Worm (Caenorhabditis elegans) whole organism, young adult: Measurements from ENCODE around the gene T26E4.9.
"Not testable (repeated sequence)": the region's sequence is repeated elsewhere in the genome, so short reads cannot be mapped to it uniquely, and the experiment has no call there.

Source experiments
- B0336.3 ChIP-seq: fragments of 200-800 bp; sonication (Bioruptor generic); IDR thresholded peaks from 2 replicates; pipeline ENCODE4 v1.3.6; 2022; ENCODE audit warnings: missing genetic modification characterization, missing compliant biosample characterization
- F37B4.10 ChIP-seq: fragments of 200-800 bp; sonication (Bioruptor generic); IDR thresholded peaks from 2 replicates; pipeline ENCODE4 v1.3.6; 2022; ENCODE audit warnings: missing genetic modification characterization, missing compliant biosample characterization
- F49E8.2 ChIP-seq: sonication (generic microtip); optimal IDR thresholded peaks from 3 replicates; lab custom pipeline; 2017; ENCODE audit warnings: missing genetic modification characterization, mild to moderate bottlenecking, missing compliant biosample characterization, antibody characterized with exemption, moderate library complexity; ENCODE audit not compliant: insufficient read depth
- F57A8.1 ChIP-seq: fragments of 200-800 bp; sonication (Bioruptor generic); optimal IDR thresholded peaks from 2 replicates; lab custom pipeline; 2018; ENCODE audit warnings: mild to moderate bottlenecking, missing genetic modification characterization, moderate library complexity, missing compliant biosample characterization
- Y56A3A.18 ChIP-seq: fragments of 200-800 bp; sonication (Bioruptor generic); IDR thresholded peaks from 2 replicates; pipeline ENCODE4 v1.3.6; 2022; ENCODE audit warnings: missing genetic modification reagents, missing genetic modification characterization, missing compliant biosample characterization
- Y67H2A.10 ChIP-seq: fragments of 200-800 bp; sonication (Bioruptor generic); conservative IDR thresholded peaks from 2 replicates; pipeline ENCODE4 v1.3.6; 2022; ENCODE audit warnings: missing genetic modification reagents, missing genetic modification characterization, missing compliant biosample characterization
- Y79H2A.3 ChIP-seq: fragments of 200-800 bp; sonication (Bioruptor generic); conservative IDR thresholded peaks from 2 replicates; pipeline ENCODE4 v1.3.6; 2022; ENCODE audit warnings: missing genetic modification reagents, missing genetic modification characterization, missing compliant biosample characterization
- Y95B8A.8 ChIP-seq: fragments of 200-800 bp; sonication (Bioruptor generic); IDR thresholded peaks from 2 replicates; pipeline ENCODE4 v1.3.6; 2022; ENCODE audit warnings: missing genetic modification reagents, missing genetic modification characterization, missing compliant biosample characterization
- ama-1 ChIP-seq, 3 experiments: fragments of 150-350 bp in 1 of 3; sonication (generic microtip) in 2 of 3; optimal IDR thresholded peaks; 2 replicates each; lab custom pipeline; 2014 to 2018; ENCODE audit warnings: missing biosample characterization in 2 of 3, missing genetic modification characterization in 2 of 3, missing genetic modification reagents in 2 of 3
- aptf-2 ChIP-seq: fragments of 200-800 bp; sonication (Bioruptor generic); conservative IDR thresholded peaks from 2 replicates; pipeline ENCODE4 v1.3.6; 2022; ENCODE audit warnings: missing genetic modification reagents, missing genetic modification characterization, missing compliant biosample characterization
- bed-2 ChIP-seq: fragments of 200-800 bp; sonication (Bioruptor generic); IDR thresholded peaks from 2 replicates; pipeline ENCODE4 v1.3.6; 2022; ENCODE audit warnings: missing genetic modification reagents, missing genetic modification characterization, missing compliant biosample characterization
- ccch-3 ChIP-seq: fragments of 200-800 bp; sonication (Bioruptor generic); optimal IDR thresholded peaks from 2 replicates; lab custom pipeline; 2018; ENCODE audit warnings: mild to moderate bottlenecking, missing genetic modification characterization, missing compliant biosample characterization
- ceh-100 ChIP-seq: fragments of 200-800 bp; sonication (Bioruptor generic); IDR thresholded peaks from 2 replicates; pipeline ENCODE4 v1.3.6; 2022; ENCODE audit warnings: missing genetic modification reagents, missing genetic modification characterization, missing compliant biosample characterization
- ceh-91 ChIP-seq: fragments of 200-800 bp; sonication (Bioruptor generic); IDR thresholded peaks from 2 replicates; pipeline ENCODE4 v1.3.6; 2022; ENCODE audit warnings: missing genetic modification reagents, missing genetic modification characterization, missing compliant biosample characterization
- dox-1 ChIP-seq: fragments of 200-800 bp; sonication (Bioruptor generic); IDR thresholded peaks from 2 replicates; pipeline ENCODE4 v1.3.6; 2022; ENCODE audit warnings: missing genetic modification reagents, missing genetic modification characterization, missing compliant biosample characterization
- dpff-1 ChIP-seq: sonication (generic microtip); optimal IDR thresholded peaks from 2 replicates; lab custom pipeline; 2017; ENCODE audit warnings: mild to moderate bottlenecking, missing genetic modification characterization, missing compliant biosample characterization
- egl-44 ChIP-seq: fragments of 200-800 bp; sonication (Bioruptor generic); IDR thresholded peaks from 2 replicates; pipeline ENCODE4 v1.3.6; 2022; ENCODE audit warnings: missing genetic modification reagents, missing genetic modification characterization, missing compliant biosample characterization
- fkh-3 ChIP-seq: sonication (generic microtip); optimal IDR thresholded peaks from 2 replicates; lab custom pipeline; 2016; ENCODE audit warnings: mild to moderate bottlenecking, missing genetic modification characterization, missing compliant biosample characterization
- hlh-26 ChIP-seq: fragments of 200-800 bp; sonication (Bioruptor generic); conservative IDR thresholded peaks from 2 replicates; pipeline ENCODE4 v1.3.6; 2022; ENCODE audit warnings: missing genetic modification reagents, missing genetic modification characterization, missing compliant biosample characterization
- hmg-1.2 ChIP-seq: fragments of 200-800 bp; sonication (Bioruptor generic); IDR thresholded peaks from 2 replicates; pipeline ENCODE4 v1.3.6; 2022; ENCODE audit warnings: missing genetic modification reagents, missing genetic modification characterization, missing compliant biosample characterization
- hrde-1 ChIP-seq: sonication (generic microtip); optimal IDR thresholded peaks from 2 replicates; lab custom pipeline; 2016; ENCODE audit warnings: missing genetic modification characterization, mild to moderate bottlenecking, missing compliant biosample characterization, moderate library complexity, missing genotype, missing genetic modification reagents, borderline replicate concordance
- let-526 ChIP-seq: fragments of 200-800 bp; sonication (Bioruptor generic); IDR thresholded peaks from 2 replicates; pipeline ENCODE4 v1.3.6; 2022; ENCODE audit warnings: missing genetic modification reagents, missing genetic modification characterization, missing compliant biosample characterization
- madf-10 ChIP-seq: sonication (generic microtip); optimal IDR thresholded peaks from 2 replicates; lab custom pipeline; 2016; ENCODE audit warnings: mild to moderate bottlenecking, missing genetic modification characterization, missing compliant biosample characterization
- madf-3 ChIP-seq: fragments of 200-800 bp; sonication (Bioruptor generic); IDR thresholded peaks from 2 replicates; pipeline ENCODE4 v1.3.6; 2022; ENCODE audit warnings: missing genetic modification reagents, missing genetic modification characterization, missing compliant biosample characterization
- madf-6 ChIP-seq: fragments of 200-800 bp; sonication (Bioruptor generic); IDR thresholded peaks from 2 replicates; pipeline ENCODE4 v1.3.6; 2022; ENCODE audit warnings: missing genetic modification reagents, missing genetic modification characterization, missing compliant biosample characterization
- madf-8 ChIP-seq: fragments of 200-800 bp; sonication (Bioruptor generic); conservative IDR thresholded peaks from 2 replicates; pipeline ENCODE4 v1.3.6; 2022; ENCODE audit warnings: missing genetic modification reagents, missing genetic modification characterization, missing compliant biosample characterization
- mcd-1 ChIP-seq: fragments of 200-800 bp; sonication (Bioruptor generic); IDR thresholded peaks from 2 replicates; pipeline ENCODE4 v1.3.6; 2022; ENCODE audit warnings: missing genetic modification reagents, missing genetic modification characterization, missing compliant biosample characterization
- mel-28 ChIP-seq: sonication (generic microtip); optimal IDR thresholded peaks from 2 replicates; lab custom pipeline; 2016; ENCODE audit warnings: borderline replicate concordance, mild to moderate bottlenecking, missing genetic modification characterization, missing compliant biosample characterization
- nhr-179 ChIP-seq: sonication (generic microtip); optimal IDR thresholded peaks from 2 replicates; lab custom pipeline; 2016; ENCODE audit warnings: mild to moderate bottlenecking, missing genetic modification characterization, missing compliant biosample characterization
- rcor-1 ChIP-seq: fragments of 200-800 bp; sonication (Bioruptor generic); IDR thresholded peaks from 2 replicates; pipeline ENCODE4 v1.3.6; 2022; ENCODE audit warnings: missing genetic modification reagents, missing genetic modification characterization, missing compliant biosample characterization
- rpc-1 ChIP-seq, 2 experiments: fragments of 150-350 bp in 1 of 2; sonication (generic microtip) in 1 of 2; optimal IDR thresholded peaks; 2 replicates each; lab custom pipeline; 2014 to 2018; ENCODE audit warnings: missing biosample characterization in 1 of 2, missing genetic modification characterization in 1 of 2, missing genetic modification reagents in 1 of 2, missing genotype in 1 of 2
- sea-2 ChIP-seq: fragments of 200-800 bp; sonication (Bioruptor generic); IDR thresholded peaks from 2 replicates; pipeline ENCODE4 v1.3.6; 2022; ENCODE audit warnings: missing genetic modification characterization, missing compliant biosample characterization
- tbp1 ChIP-seq: fragments of 200-800 bp; sonication (Bioruptor generic); optimal IDR thresholded peaks from 2 replicates; lab custom pipeline; 2018; ENCODE audit warnings: mild to moderate bottlenecking, missing genetic modification characterization, missing compliant biosample characterization
- unc-62 ChIP-seq: fragments of 150-350 bp; optimal IDR thresholded peaks from 2 replicates; lab custom pipeline; 2014; ENCODE audit warnings: missing biosample characterization, missing genetic modification reagents, missing genetic modification characterization
- ztf-22 ChIP-seq: fragments of 200-800 bp; sonication (Bioruptor generic); optimal IDR thresholded peaks from 2 replicates; lab custom pipeline; 2018; ENCODE audit warnings: mild to moderate bottlenecking, missing genetic modification characterization, moderate library complexity, missing compliant biosample characterization
- ztf-6 ChIP-seq: fragments of 200-800 bp; sonication (Bioruptor generic); IDR thresholded peaks from 2 replicates; pipeline ENCODE4 v1.3.6; 2022; ENCODE audit warnings: missing genetic modification reagents, missing genetic modification characterization, missing compliant biosample characterization

The T26E4.9 gene

ce11 chrV:15821398-15821797 is 18.9 kb upstream of the T26E4.9 start, which contains the start of gene srbc-49:
srbc-49 (plus strand) TSS chrV:15821698.
- TF ChIP-seq madf-3 (GFP tag; lab: Robert Waterston, UW), result no peak
- no peak for TF ChIP-seq F49E8.2 (tag; lab: Kevin White, UChicago)
- TF ChIP-seq Y67H2A.10 (GFP tag; lab: Robert Waterston, UW), result no peak

ce11 chrV:15819983-15820382 is 17.5 kb upstream of the T26E4.9 start, which contains the start of gene srbc-48:
srbc-48 (plus strand) TSS chrV:15820283.
- TF ChIP-seq rcor-1 (GFP tag; lab: Robert Waterston, UW) (no peak), madf-6 (GFP tag; lab: Robert Waterston, UW) (no peak), mel-28 (tag; lab: Kevin White, UChicago) (no peak)

- TF ChIP-seq ama-1 (optimal IDR thresholded peaks at IDR 0.05; lab: Kevin White, UChicago), result no peak
- no peak for TF ChIP-seq ama-1 (GFP tag; optimal IDR thresholded peaks at IDR 0.05; lab: Kevin White, UChicago)
These were observed 15.2 kb upstream of the T26E4.9 start, which contains the start of gene abf-3 for ce11 chrV:15817746-15818145. abf-3 (minus strand) TSS chrV:15817846.

ce11 chrV:15815962-15816432 is 13.5 kb upstream of the T26E4.9 start, which contains the start of the genes fbxa-69 and F54B8.4:
fbxa-69 (minus strand) TSS chrV:15815971.
F54B8.4 (plus strand) TSS chrV:15816382.
- TF ChIP-seq hmg-1.2 (GFP tag; lab: Robert Waterston, UW) (peak; percentile 24; the same call in 1 of the 2 replicates), sea-2 (no peak)
- TF ChIP-seq, all 124 proteins: peak for 1

- not testable (repeated sequence) for TF ChIP-seq rpc-1 (optimal IDR thresholded peaks at IDR 0.05; lab: Kevin White, UChicago); rpc-1 (tag; optimal IDR thresholded peaks at IDR 0.05; lab: Kevin White, UChicago); hlh-26; Y67H2A.10 (GFP tag; lab: Robert Waterston, UW)
These were observed 9.5 kb upstream of the T26E4.9 start, which contains the start of gene nhr-282 for ce11 chrV:15811982-15812381. nhr-282 (plus strand) TSS chrV:15812282.

ce11 chrV:15810446-15810845 is 7.9 kb upstream of the T26E4.9 start, which contains the start of gene F54B8.1:
F54B8.1 (plus strand) TSS chrV:15810746.
- TF ChIP-seq ztf-6 (GFP tag; lab: Robert Waterston, UW) (no peak), rpc-1 (optimal IDR thresholded peaks at IDR 0.05; lab: Kevin White, UChicago) (no peak), rpc-1 (tag; optimal IDR thresholded peaks at IDR 0.05; lab: Kevin White, UChicago) (no peak), nhr-179 (tag; lab: Kevin White, UChicago) (no peak), ztf-22 (no peak), hrde-1 (tag; lab: Kevin White, UChicago) (no peak), bed-2 (GFP tag; lab: Robert Waterston, UW) (no peak), ceh-100 (no peak), unc-62 (GFP tag; lab: Kevin White, UChicago) (no peak), dox-1 (GFP tag; lab: Robert Waterston, UW) (no peak), ccch-3 (GFP tag; lab: Kevin White, UChicago) (no peak), F37B4.10 (GFP tag; lab: Robert Waterston, UW) (no peak), F57A8.1 (no peak), ceh-91 (GFP tag; lab: Robert Waterston, UW) (no peak), tbp1 (GFP tag; lab: Kevin White, UChicago) (no peak), aptf-2 (no peak)

ce11 chrV:15809543-15809942 is 7.0 kb upstream of the T26E4.9 start, which contains the start of gene srsx-36:
srsx-36 (minus strand) TSS chrV:15809643.
- TF ChIP-seq Y79H2A.3 (GFP tag; lab: Robert Waterston, UW) (no peak), Y95B8A.8 (no peak), nhr-179 (tag; lab: Kevin White, UChicago) (no peak), dpff-1 (tag; lab: Kevin White, UChicago) (no peak), hmg-1.2 (GFP tag; lab: Robert Waterston, UW) (no peak), Y56A3A.18 (no peak), B0336.3 (no peak), madf-8 (GFP tag; lab: Robert Waterston, UW) (no peak), mcd-1 (GFP tag; lab: Robert Waterston, UW) (no peak), hlh-26 (no peak), madf-10 (tag; lab: Kevin White, UChicago) (no peak), fkh-3 (no peak), F37B4.10 (GFP tag; lab: Robert Waterston, UW) (no peak), let-526 (GFP tag; lab: Robert Waterston, UW) (no peak), egl-44 (GFP tag; lab: Robert Waterston, UW) (no peak), ccch-3 (GFP tag; lab: Kevin White, UChicago) (no peak)
